Fruit fly (Drosophila melanogaster) whole organism, embryonic: ENCODE data around the gene Sems.

Source experiments
- Awh ChIP-seq: fragments of 200-800 bp; sonication (Bioruptor generic); IDR thresholded peaks from 2 replicates; pipeline ENCODE4, ENCODE4 v1.3.6; 2022; ENCODE audit warnings: missing biosample characterization, missing genetic modification characterization
- BEAF-32 ChIP-seq: fragments of 200-800 bp; sonication (Bioruptor generic); optimal IDR thresholded peaks from 3 replicates; lab custom pipeline; 2017; ENCODE audit warnings: missing biosample characterization, missing genetic modification characterization, mild to moderate bottlenecking, moderate library complexity, missing genetic modification reagents
- C15 ChIP-seq: fragments of 200-800 bp; sonication (Bioruptor generic); IDR thresholded peaks from 3 replicates; pipeline ENCODE4 v1.3.6; 2022; ENCODE audit warnings: missing biosample characterization, missing genetic modification characterization
- CG1024 ChIP-seq: fragments of 200-800 bp; sonication (Bioruptor generic); IDR thresholded peaks from 2 replicates; pipeline ENCODE4 v1.3.6; 2022; ENCODE audit warnings: missing biosample characterization, missing genetic modification characterization
- CG11398 ChIP-seq: fragments of 200-800 bp; sonication (Bioruptor generic); optimal IDR thresholded peaks from 2 replicates; lab custom pipeline; 2016; ENCODE audit warnings: missing biosample characterization, missing genetic modification characterization
- CG1233 ChIP-seq: fragments of 200-800 bp; sonication (Bioruptor generic); optimal IDR thresholded peaks from 4 replicates; lab custom pipeline; 2018; ENCODE audit warnings: missing biosample characterization, mild to moderate bottlenecking, missing genetic modification characterization
- CG13296 ChIP-seq: fragments of 200-800 bp; sonication (Bioruptor generic); optimal IDR thresholded peaks from 3 replicates; lab custom pipeline; 2018; ENCODE audit warnings: missing biosample characterization, mild to moderate bottlenecking, missing genetic modification characterization
- CG13624 ChIP-seq: fragments of 200-800 bp; sonication (Bioruptor generic); optimal IDR thresholded peaks from 2 replicates; lab custom pipeline; 2016; ENCODE audit warnings: missing biosample characterization, missing genetic modification characterization
- CG15514 ChIP-seq: fragments of 200-800 bp; sonication (Bioruptor generic); optimal IDR thresholded peaks from 3 replicates; lab custom pipeline; 2017; ENCODE audit warnings: missing biosample characterization, missing genetic modification characterization, mild to moderate bottlenecking, moderate library complexity, missing genetic modification reagents
- CG17359 ChIP-seq: fragments of 200-800 bp; sonication (Bioruptor generic); optimal IDR thresholded peaks from 3 replicates; lab custom pipeline; 2018; ENCODE audit warnings: missing biosample characterization, mild to moderate bottlenecking, missing genetic modification characterization, moderate library complexity
- CG17612 ChIP-seq: fragments of 200-800 bp; sonication (Bioruptor generic); IDR thresholded peaks from 2 replicates; pipeline ENCODE4 v1.3.6; 2022; ENCODE audit warnings: missing biosample characterization, missing genetic modification characterization
- CG31365 ChIP-seq: fragments of 200-800 bp; sonication (Bioruptor generic); optimal IDR thresholded peaks from 2 replicates; lab custom pipeline; 2018; ENCODE audit warnings: missing biosample characterization, mild to moderate bottlenecking, missing genetic modification characterization
- CG31441 ChIP-seq: fragments of 200-800 bp; sonication (Bioruptor generic); IDR thresholded peaks from 2 replicates; pipeline ENCODE4 v1.3.6; 2022; ENCODE audit warnings: missing biosample characterization, missing genetic modification characterization
- CG34422 ChIP-seq: fragments of 200-800 bp; sonication (Bioruptor generic); IDR thresholded peaks from 3 replicates; pipeline ENCODE4 v1.3.6; 2022; ENCODE audit warnings: missing biosample characterization, missing genetic modification characterization
- CG4404 ChIP-seq: fragments of 200-800 bp; sonication (Bioruptor generic); IDR thresholded peaks from 2 replicates; pipeline ENCODE4 v1.3.6; 2022; ENCODE audit warnings: missing biosample characterization, missing genetic modification characterization
- CG4424 ChIP-seq: fragments of 200-800 bp; sonication (Bioruptor generic); optimal IDR thresholded peaks from 3 replicates; lab custom pipeline; 2016; ENCODE audit warnings: missing biosample characterization, missing genetic modification characterization
- CG6813 ChIP-seq: fragments of 200-800 bp; sonication (Bioruptor generic); optimal IDR thresholded peaks from 2 replicates; lab custom pipeline; 2017; ENCODE audit warnings: missing biosample characterization, missing genetic modification characterization, mild to moderate bottlenecking, moderate library complexity, missing genetic modification reagents
- CG6854 ChIP-seq: fragments of 200-800 bp; sonication (Bioruptor generic); optimal IDR thresholded peaks from 3 replicates; lab custom pipeline; 2017; ENCODE audit warnings: missing biosample characterization, mild to moderate bottlenecking, missing genetic modification characterization
- CG9817 ChIP-seq: fragments of 200-800 bp; sonication (Bioruptor generic); optimal IDR thresholded peaks from 2 replicates; lab custom pipeline; 2018; ENCODE audit warnings: missing biosample characterization, mild to moderate bottlenecking, missing genetic modification characterization, moderate library complexity
- Dek ChIP-seq: fragments of 200-800 bp; sonication (Bioruptor generic); optimal IDR thresholded peaks from 3 replicates; lab custom pipeline; 2019; ENCODE audit warnings: missing biosample characterization, mild to moderate bottlenecking, missing genetic modification characterization, moderate library complexity
- Dip2 ChIP-seq: fragments of 200-800 bp; sonication (Bioruptor generic); IDR thresholded peaks from 2 replicates; pipeline ENCODE4 v1.3.6; 2022; ENCODE audit warnings: missing biosample characterization, missing genetic modification characterization
- E2f1 ChIP-seq: fragments of 200-800 bp; sonication (Bioruptor generic); IDR thresholded peaks from 2 replicates; pipeline ENCODE4 v1.3.6; 2022; ENCODE audit warnings: missing biosample characterization, missing genetic modification characterization
- Fer1 ChIP-seq: fragments of 200-800 bp; sonication (Bioruptor generic); optimal IDR thresholded peaks from 2 replicates; lab custom pipeline; 2017; ENCODE audit warnings: missing biosample characterization, mild to moderate bottlenecking, missing genetic modification characterization
- Mes4 ChIP-seq: fragments of 200-800 bp; sonication (Bioruptor generic); optimal IDR thresholded peaks from 2 replicates; lab custom pipeline; 2016; ENCODE audit warnings: missing biosample characterization, missing genetic modification characterization
- Nf-YA ChIP-seq: fragments of 200-800 bp; sonication (Bioruptor generic); IDR thresholded peaks from 2 replicates; pipeline ENCODE4 v1.3.6; 2022; ENCODE audit warnings: missing biosample characterization, missing genetic modification characterization
- Nf-YB ChIP-seq: fragments of 200-800 bp; sonication (Bioruptor generic); optimal IDR thresholded peaks from 3 replicates; lab custom pipeline; 2019; ENCODE audit warnings: missing biosample characterization, mild to moderate bottlenecking, missing genetic modification characterization, moderate library complexity
- NfI ChIP-seq: fragments of 200-800 bp; sonication (Bioruptor generic); optimal IDR thresholded peaks from 3 replicates; lab custom pipeline; 2018; ENCODE audit warnings: missing biosample characterization, mild to moderate bottlenecking, missing genetic modification characterization, moderate library complexity
- Optix ChIP-seq: fragments of 200-800 bp; sonication (Bioruptor generic); IDR thresholded peaks from 3 replicates; pipeline ENCODE4 v1.3.6; 2022; ENCODE audit warnings: missing biosample characterization, missing genetic modification characterization
- Side ChIP-seq: fragments of 200-800 bp; sonication (Bioruptor generic); optimal IDR thresholded peaks from 2 replicates; lab custom pipeline; 2016; ENCODE audit warnings: missing biosample characterization, missing genetic modification characterization
- Trl ChIP-seq, 3 experiments: fragments of >200 bp in 2 of 3; fragments of 200-800 bp in 1 of 3; sonication (Bioruptor generic) in 1 of 3; optimal IDR thresholded peaks; 2 replicates in 1 of 3; 3 replicates in 2 of 3; lab custom pipeline; 2016 to 2017; ENCODE audit warnings: missing biosample characterization in 1 of 3, missing genetic modification characterization in 1 of 3
- bbx ChIP-seq: fragments of 200-800 bp; sonication (Bioruptor generic); IDR thresholded peaks from 2 replicates; pipeline ENCODE4 v1.3.6; 2022; ENCODE audit warnings: missing biosample characterization, missing genetic modification characterization; ENCODE audit not compliant: partially characterized antibody
- caup ChIP-seq: fragments of 200-800 bp; sonication (Bioruptor generic); optimal IDR thresholded peaks from 3 replicates; lab custom pipeline; 2017; ENCODE audit warnings: missing biosample characterization, mild to moderate bottlenecking, missing genetic modification characterization, moderate library complexity; ENCODE audit not compliant: severe bottlenecking
- cg ChIP-seq: fragments of 200-800 bp; sonication (Bioruptor generic); optimal IDR thresholded peaks from 3 replicates; lab custom pipeline; 2019; ENCODE audit warnings: missing biosample characterization, mild to moderate bottlenecking, missing genetic modification characterization, moderate library complexity
- corto ChIP-seq: fragments of 200-800 bp; sonication (Bioruptor generic); optimal IDR thresholded peaks from 2 replicates; lab custom pipeline; 2016; ENCODE audit warnings: missing biosample characterization, mild to moderate bottlenecking, missing genetic modification characterization, moderate library complexity
- da ChIP-seq: fragments of 200-800 bp; sonication (Bioruptor generic); optimal IDR thresholded peaks from 2 replicates; lab custom pipeline; 2016; ENCODE audit warnings: missing biosample characterization, missing genetic modification characterization
- dimm ChIP-seq: fragments of 200-800 bp; sonication (Bioruptor generic); IDR thresholded peaks from 2 replicates; pipeline ENCODE4 v1.3.6; 2022; ENCODE audit warnings: missing biosample characterization, missing genetic modification characterization
- en ChIP-seq: fragments of 200-800 bp; sonication (Bioruptor generic); optimal IDR thresholded peaks from 2 replicates; lab custom pipeline; 2016; ENCODE audit warnings: missing biosample characterization, missing genetic modification characterization
- fd3F ChIP-seq: fragments of 200-800 bp; sonication (Bioruptor generic); optimal IDR thresholded peaks from 2 replicates; lab custom pipeline; 2018; ENCODE audit warnings: missing biosample characterization, mild to moderate bottlenecking, missing genetic modification characterization, moderate library complexity
- gcm ChIP-seq: fragments of 200-800 bp; sonication (Bioruptor generic); optimal IDR thresholded peaks from 2 replicates; lab custom pipeline; 2019; ENCODE audit warnings: missing biosample characterization, mild to moderate bottlenecking, missing genetic modification characterization, moderate library complexity
- gsb-n ChIP-seq: fragments of 200-800 bp; sonication (Bioruptor generic); optimal IDR thresholded peaks from 3 replicates; lab custom pipeline; 2018; ENCODE audit warnings: missing biosample characterization, mild to moderate bottlenecking, missing genetic modification characterization
- insv ChIP-seq, 2 experiments: fragments of 200-800 bp; sonication (Bioruptor generic); optimal IDR thresholded peaks; 3 replicates each; lab custom pipeline; 2016 to 2018; ENCODE audit warnings: missing biosample characterization in 2 of 2, missing genetic modification characterization in 2 of 2
- mld ChIP-seq: fragments of 200-800 bp; sonication (Bioruptor generic); IDR thresholded peaks from 3 replicates; pipeline ENCODE4 v1.3.6; 2022; ENCODE audit warnings: missing biosample characterization, missing genetic modification characterization; ENCODE audit not compliant: partially characterized antibody
- nom ChIP-seq: fragments of 200-800 bp; sonication (Bioruptor generic); optimal IDR thresholded peaks from 2 replicates; lab custom pipeline; 2017; ENCODE audit warnings: missing biosample characterization, missing genetic modification characterization, mild to moderate bottlenecking, moderate library complexity, missing genetic modification reagents
- prd ChIP-seq, 3 experiments: fragments of >200 bp in 2 of 3; fragments of 200-800 bp in 1 of 3; sonication (Bioruptor generic) in 1 of 3; optimal IDR thresholded peaks in 2 of 3; IDR thresholded peaks in 1 of 3; 2 replicates in 2 of 3; 3 replicates in 1 of 3; pipeline versions ENCODE4 v1.3.6 to Lab custom; 2017 to 2022; ENCODE audit warnings: missing biosample characterization in 1 of 3, missing genetic modification characterization in 1 of 3
- salm ChIP-seq: fragments of 200-800 bp; sonication (Bioruptor generic); optimal IDR thresholded peaks from 2 replicates; lab custom pipeline; 2018; ENCODE audit warnings: missing biosample characterization, mild to moderate bottlenecking, missing genetic modification characterization
- slp2 ChIP-seq: fragments of 200-800 bp; sonication (Bioruptor generic); optimal IDR thresholded peaks from 2 replicates; lab custom pipeline; 2016; ENCODE audit warnings: missing biosample characterization, missing genetic modification characterization
- tin ChIP-seq: fragments of 200-800 bp; sonication (Bioruptor generic); optimal IDR thresholded peaks from 3 replicates; lab custom pipeline; 2016; ENCODE audit warnings: missing biosample characterization, missing genetic modification characterization
- tll ChIP-seq, 2 experiments: fragments of 200-800 bp in 1 of 2; fragments of >200 bp in 1 of 2; sonication (Bioruptor generic) in 1 of 2; optimal IDR thresholded peaks; 2 replicates each; lab custom pipeline; 2017 to 2019; ENCODE audit warnings: missing biosample characterization in 2 of 2, missing genetic modification characterization in 2 of 2, mild to moderate bottlenecking in 1 of 2, moderate library complexity in 1 of 2
- zen2 ChIP-seq: fragments of 200-800 bp; sonication (Bioruptor generic); IDR thresholded peaks from 3 replicates; pipeline ENCODE4 v1.3.6; 2022; ENCODE audit warnings: missing biosample characterization, missing genetic modification characterization; ENCODE audit not compliant: partially characterized antibody

Sems gene

dm6 chr3L:20944180-20944579, 12.4 kb downstream of the Sems start (continued):
- TF ChIP-seq Nf-YB (GFP tag; lab: Kevin White, UChicago) (peak; percentile 6), Optix (GFP tag; lab: Robert Waterston, UW) (no peak), CG4424 (no peak), CG13624 (GFP tag; lab: Kevin White, UChicago) (no peak), dimm (no peak), Dek (tag; lab: Kevin White, UChicago) (no peak), CG6813 (GFP tag; lab: Kevin White, UChicago) (peak; percentile 70), zen2 (GFP tag; lab: Robert Waterston, UW) (no peak), C15 (GFP tag; lab: Robert Waterston, UW) (no peak), Fer1 (no peak), CG17359 (tag; lab: Kevin White, UChicago) (peak; percentile 34), bbx (GFP tag; lab: Robert Waterston, UW) (no peak), CG6854 (no peak), caup (GFP tag; lab: Kevin White, UChicago) (peak; percentile 8), en (GFP tag; lab: Kevin White, UChicago) (no peak), E2f1 (no peak), prd (optimal IDR thresholded peaks at IDR 0.05; lab: Kevin White, UChicago) (no peak), prd (GFP tag; IDR thresholded peaks at IDR 0.05; lab: Robert Waterston, UW) (0 out of 3 replicates have a peak, but pooled peaks have one; percentile 8), gsb-n (tag; lab: Kevin White, UChicago) (peak; percentile 55), CG9817 (tag; lab: Kevin White, UChicago) (no peak), CG13296 (GFP tag; lab: Kevin White, UChicago) (no peak), mld (GFP tag; lab: Robert Waterston, UW) (no peak), BEAF-32 (no peak), CG1024 (GFP tag; lab: Robert Waterston, UW) (no peak), Dip2 (GFP tag; lab: Robert Waterston, UW) (no peak), gcm (GFP tag; lab: Kevin White, UChicago) (peak; percentile 44), CG17612 (GFP tag; lab: Robert Waterston, UW) (no peak), tll (GFP tag; optimal IDR thresholded peaks at IDR 0.05; lab: Kevin White, UChicago) (no peak), cg (GFP tag; lab: Kevin White, UChicago) (no peak), CG11398 (GFP tag; lab: Kevin White, UChicago) (peak; percentile 59), insv (GFP tag; optimal IDR thresholded peaks at IDR 0.05; lab: Kevin White, UChicago) (no peak), Side (peak; percentile 29), Mes4 (peak; percentile 38), salm (tag; lab: Kevin White, UChicago) (peak; percentile 8), da (GFP tag; lab: Kevin White, UChicago) (no peak), slp2 (GFP tag; lab: Kevin White, UChicago) (no peak), CG31365 (peak; percentile 9), NfI (no peak), nom (GFP tag; lab: Kevin White, UChicago) (no peak), Awh (GFP tag; lab: Robert Waterston, UW) (0 out of 2 replicates have a peak, but pooled peaks have one; percentile 29), Nf-YA (GFP tag; lab: Robert Waterston, UW) (0 out of 2 replicates have a peak, but pooled peaks have one; percentile 14), tin (GFP tag; lab: Kevin White, UChicago) (no peak), CG15514 (GFP tag; lab: Kevin White, UChicago) (no peak), corto (no peak), CG34422 (GFP tag; lab: Robert Waterston, UW) (no peak), Trl (optimal IDR thresholded peaks at IDR 0.05; lab: Kevin White, UChicago) (no peak), Trl (GFP tag; optimal IDR thresholded peaks at IDR 0.05; lab: Kevin White, UChicago) (peak; percentile 41), CG1233 (GFP tag; lab: Kevin White, UChicago) (peak; percentile 22), CG4404 (no peak), fd3F (GFP tag; lab: Kevin White, UChicago) (no peak), CG31441 (no peak; the same call in 1 of the 2 replicates)
